Worm (Caenorhabditis elegans): ENCODE results near the gene oac-15.

The oac-15 gene

DNA sequence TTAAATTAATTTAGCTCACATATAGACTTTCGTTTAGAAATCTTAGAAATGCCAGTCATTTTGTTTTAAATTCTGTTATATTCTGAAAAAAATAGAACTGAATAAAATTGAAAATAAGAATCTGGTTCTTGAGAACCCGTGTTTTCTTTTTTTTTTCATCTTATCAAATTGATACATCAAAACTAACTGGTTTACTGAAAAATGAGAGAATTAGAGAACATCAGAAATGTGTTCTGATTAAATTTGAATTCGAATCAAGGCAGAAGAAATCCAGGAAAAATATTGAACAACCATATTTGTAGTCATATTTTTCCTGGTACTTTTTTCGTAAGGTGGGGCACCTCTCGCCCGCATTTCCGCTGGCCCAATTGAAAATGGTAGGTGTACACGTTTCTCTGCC lies 8.8 kb upstream of the oac-15 start, which contains the start of gene F11A5.15:
TSS of gene F11A5.15 (minus strand) at position 101 of the 400 bp plus-strand sequence.
- TF ChIP-seq ZK185.1 (tag; optimal IDR thresholded peaks at IDR 0.05; ENCODE audit: poor library complexity, severe bottlenecking) (no peak), mcd-1 (GFP tag; IDR thresholded peaks at IDR 0.05) (no peak), ceh-100 (GFP tag; IDR thresholded peaks at IDR 0.05) (no peak), ccch-3 (GFP tag; optimal IDR thresholded peaks at IDR 0.05) (no peak), madf-10 (tag; optimal IDR thresholded peaks at IDR 0.05) (no peak), lin-26 (GFP tag; IDR thresholded peaks at IDR 0.05) (no peak), C17E4.6 (GFP tag; IDR thresholded peaks at IDR 0.05) (no peak), nhr-80 (tag; optimal IDR thresholded peaks at IDR 0.05) (no peak), ztf-26 (tag; optimal IDR thresholded peaks at IDR 0.05) (no peak), egl-44 (GFP tag; IDR thresholded peaks at IDR 0.05) (no peak), snpc-1.1 (tag; optimal IDR thresholded peaks at IDR 0.05; ENCODE audit: insufficient read depth) (no peak), F49E8.2 (tag; optimal IDR thresholded peaks at IDR 0.05; ENCODE audit: insufficient read depth) (no peak), K11D2.4 (GFP tag; IDR thresholded peaks at IDR 0.05) (no peak)

DNA sequence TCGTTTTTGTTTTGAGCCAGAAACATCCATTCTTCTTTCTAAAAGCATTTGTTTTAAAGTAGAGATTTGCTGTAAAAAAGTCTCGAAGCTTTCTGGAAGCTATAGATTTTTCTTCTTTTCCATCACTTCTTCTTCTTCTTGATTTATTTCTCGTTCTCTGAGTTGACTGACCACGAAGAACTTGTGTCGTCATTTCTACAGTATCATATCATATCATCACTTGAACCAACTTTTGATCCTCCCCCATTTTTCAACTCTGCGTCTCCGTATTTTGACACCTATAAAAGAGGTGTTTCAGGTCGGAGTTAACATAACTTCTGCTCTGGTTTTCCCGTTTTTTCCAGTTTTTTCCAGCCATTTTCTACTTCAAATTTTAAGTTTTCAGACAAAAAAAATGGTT lies 4.8 kb upstream of the oac-15 start, which contains the start of gene F11A5.9:
TSS of gene F11A5.9 (plus strand) at position 386 of the 400 bp plus-strand sequence.
- TF ChIP-seq snpc-1.3 (tag; optimal IDR thresholded peaks at IDR 0.05; ENCODE audit: insufficient read depth) (no peak), ZK185.1 (tag; optimal IDR thresholded peaks at IDR 0.05; ENCODE audit: poor library complexity, severe bottlenecking) (no peak), F57C9.4 (tag; optimal IDR thresholded peaks at IDR 0.05) (no peak), mel-28 (tag; optimal IDR thresholded peaks at IDR 0.05; ENCODE audit: borderline replicate concordance) (no peak), ztf-6 (GFP tag; IDR thresholded peaks at IDR 0.05) (no peak), let-607 (tag; optimal IDR thresholded peaks at IDR 0.05) (no peak), ccch-3 (GFP tag; optimal IDR thresholded peaks at IDR 0.05) (no peak), F33H1.4 (GFP tag; IDR thresholded peaks at IDR 0.05) (no peak), repo-1 (tag; optimal IDR thresholded peaks at IDR 0.05) (no peak), tbp1 (GFP tag; optimal IDR thresholded peaks at IDR 0.05) (no peak), madf-8 (GFP tag; conservative IDR thresholded peaks at IDR 0.05) (no peak), T07F8.4 (tag; optimal IDR thresholded peaks at IDR 0.05) (no peak), nhr-179 (tag; optimal IDR thresholded peaks at IDR 0.05) (no peak), nhr-80 (tag; optimal IDR thresholded peaks at IDR 0.05) (no peak), cebp-1 (GFP tag; IDR thresholded peaks at IDR 0.05) (no peak), cebp-1 (tag; optimal IDR thresholded peaks at IDR 0.05) (no peak), sdz-38 (tag; optimal IDR thresholded peaks at IDR 0.05) (no peak), Y67H2A.10 (GFP tag; conservative IDR thresholded peaks at IDR 0.05) (no peak), ztf-3 (GFP tag; optimal IDR thresholded peaks at IDR 0.05) (no peak), ets-4 (GFP tag; optimal IDR thresholded peaks at IDR 0.05) (no peak), lin-26 (GFP tag; IDR thresholded peaks at IDR 0.05) (no peak)

DNA sequence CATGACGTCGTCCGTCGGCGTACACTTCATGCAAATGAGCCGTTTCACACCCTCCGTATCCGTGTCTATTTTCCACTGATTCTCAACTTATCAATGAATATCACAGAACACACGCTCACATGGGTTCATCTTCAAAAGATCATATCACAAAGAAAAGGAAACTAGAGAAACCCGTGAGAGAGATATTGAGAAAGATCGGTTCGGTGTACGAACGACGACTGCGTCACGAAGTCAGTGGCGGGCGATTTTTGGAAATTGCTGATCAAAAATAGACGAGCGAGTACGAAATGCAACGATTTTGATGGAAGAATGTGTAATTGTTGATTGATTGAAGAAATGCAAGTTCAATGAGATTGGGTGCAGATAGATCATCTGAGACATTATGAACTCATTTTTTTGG lies 3.6 kb upstream of the oac-15 start:
- TF ChIP-seq C06A6.2 (GFP tag; conservative IDR thresholded peaks at IDR 0.05) (peak; percentile 58; the same call in 1 of the 2 replicates), pbrm-1 (GFP tag; IDR thresholded peaks at IDR 0.05) (no peak), somi-1 (GFP tag; optimal IDR thresholded peaks at IDR 0.05) (peak; percentile 30), unc-62 (GFP tag; optimal IDR thresholded peaks at IDR 0.05) (no peak), ztf-26 (tag; optimal IDR thresholded peaks at IDR 0.05) (peak; percentile 65)

DNA sequence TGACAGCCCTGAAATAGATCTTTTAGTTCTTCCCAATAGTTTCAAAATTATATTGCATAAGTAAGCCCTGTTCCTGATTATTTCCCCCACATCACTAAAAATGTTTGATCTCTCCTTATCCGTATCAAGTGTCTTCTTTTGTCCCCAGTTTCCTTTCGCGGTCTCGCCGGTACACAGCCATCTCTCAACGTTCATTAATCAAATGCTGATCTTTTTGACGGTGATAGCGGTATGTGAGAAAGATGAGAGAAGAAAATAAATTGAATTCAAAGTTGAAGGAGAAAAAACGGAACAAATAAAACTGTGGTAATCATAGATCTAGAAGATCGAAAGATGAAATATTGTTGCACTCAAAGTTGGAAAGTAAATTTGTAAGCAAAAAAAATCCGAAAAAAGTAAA lies 2.0 kb upstream of the oac-15 start:
- TF ChIP-seq madf-8 (GFP tag; conservative IDR thresholded peaks at IDR 0.05) (no peak), C17E4.6 (GFP tag; IDR thresholded peaks at IDR 0.05) (no peak), nhr-27 (tag; optimal IDR thresholded peaks at IDR 0.05) (no peak)
